Worm (Caenorhabditis elegans) whole organism, midembryonic: Measurements from ENCODE around the gene T06E8.2.

ENCODE experiments used
- T22C8.4 ChIP-seq: fragments of 200-800 bp; sonication (Bioruptor generic); IDR thresholded peaks from 2 replicates; pipeline ENCODE4 v1.3.6; 2022; ENCODE audit warnings: missing genetic modification characterization, missing compliant biosample characterization
- flt-1 ChIP-seq: fragments of 200-800 bp; sonication (Bioruptor generic); IDR thresholded peaks from 2 replicates; pipeline ENCODE4 v1.3.6; 2022; ENCODE audit warnings: missing genetic modification characterization, missing compliant biosample characterization
- klf-2 ChIP-seq: fragments of 200-800 bp; sonication (Bioruptor generic); conservative IDR thresholded peaks from 2 replicates; pipeline ENCODE4 v1.3.6; 2022; ENCODE audit warnings: missing genetic modification reagents, missing genetic modification characterization, missing compliant biosample characterization
- med-1 ChIP-seq: sonication (generic microtip); optimal IDR thresholded peaks from 2 replicates; lab custom pipeline; 2017; ENCODE audit warnings: missing genetic modification characterization, mild to moderate bottlenecking, missing compliant biosample characterization, antibody characterized with exemption, missing genetic modification reagents; ENCODE audit not compliant: insufficient read depth
- ref-1 ChIP-seq: fragments of 200-800 bp; sonication (Bioruptor generic); conservative IDR thresholded peaks from 2 replicates; pipeline ENCODE4 v1.3.6; 2022; ENCODE audit warnings: missing genetic modification reagents, missing genetic modification characterization, missing compliant biosample characterization
- tab-1 ChIP-seq: fragments of 200-800 bp; sonication (Bioruptor generic); IDR thresholded peaks from 2 replicates; pipeline ENCODE4 v1.3.6; 2022; ENCODE audit warnings: missing genetic modification characterization, missing compliant biosample characterization
- ztf-23 ChIP-seq: fragments of 200-800 bp; sonication (Bioruptor generic); IDR thresholded peaks from 2 replicates; pipeline ENCODE4 v1.3.6; 2022; ENCODE audit warnings: missing genetic modification reagents, missing genetic modification characterization, missing compliant biosample characterization
- ztf-29 ChIP-seq: fragments of 200-800 bp; sonication (Bioruptor generic); IDR thresholded peaks from 2 replicates; pipeline ENCODE4 v1.3.6; 2022; ENCODE audit warnings: missing genetic modification reagents, missing genetic modification characterization, missing compliant biosample characterization

DNA sequence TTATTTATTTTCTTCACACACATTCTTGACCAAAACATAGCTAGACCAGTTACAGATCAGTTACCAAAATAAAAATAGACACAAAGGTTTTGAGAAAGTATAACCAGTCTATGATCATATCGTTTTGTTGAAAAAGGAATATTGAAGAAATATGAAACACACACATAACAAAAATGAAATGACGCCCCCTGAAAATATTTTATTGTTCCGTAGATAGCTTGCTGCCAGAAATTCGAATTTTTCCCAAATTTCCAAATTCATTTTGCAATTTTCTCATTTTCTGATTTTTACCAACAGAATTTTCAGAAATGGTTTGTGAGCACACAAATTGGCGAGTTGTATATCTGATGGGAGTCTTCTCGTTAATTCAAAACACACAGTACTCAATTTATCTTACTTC is 39.2 kb upstream of the T06E8.2 start, which contains the start of gene F57A8.7:
- TF ChIP-seq flt-1 (no peak), med-1 (GFP tag; lab: Kevin White, UChicago) (no peak), ztf-23 (no peak), klf-2 (no peak), tab-1 (GFP tag; lab: Robert Waterston, UW) (no peak), T22C8.4 (GFP tag; lab: Robert Waterston, UW) (no peak), ref-1 (GFP tag; lab: Robert Waterston, UW) (no peak), ztf-29 (GFP tag; lab: Robert Waterston, UW) (no peak)
